Fruit fly (Drosophila melanogaster): ENCODE results near the gene hth.

The hth gene

DNA sequence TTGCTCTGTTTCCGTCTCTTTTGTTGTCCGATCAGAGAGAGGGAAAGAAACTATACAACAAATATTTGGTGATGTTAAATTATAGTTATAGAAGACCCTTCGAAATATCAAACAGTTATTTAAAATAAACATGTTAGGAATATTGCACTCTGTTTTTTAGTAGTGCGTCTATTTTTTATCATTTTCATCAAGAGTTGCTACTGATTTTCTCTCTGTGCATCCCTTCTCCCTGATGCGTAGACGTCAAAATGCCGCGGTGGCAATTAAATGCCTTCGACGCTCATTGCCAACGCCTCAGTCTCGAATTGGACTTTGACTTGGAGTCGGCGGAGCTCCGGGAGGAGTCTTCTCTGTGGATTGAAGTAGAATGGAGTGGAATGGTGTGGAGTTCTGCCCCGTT lies 89.2 kb downstream of the hth start:
- no peak for TF ChIP-seq noc (tag; optimal IDR thresholded peaks at IDR 0.05)

DNA sequence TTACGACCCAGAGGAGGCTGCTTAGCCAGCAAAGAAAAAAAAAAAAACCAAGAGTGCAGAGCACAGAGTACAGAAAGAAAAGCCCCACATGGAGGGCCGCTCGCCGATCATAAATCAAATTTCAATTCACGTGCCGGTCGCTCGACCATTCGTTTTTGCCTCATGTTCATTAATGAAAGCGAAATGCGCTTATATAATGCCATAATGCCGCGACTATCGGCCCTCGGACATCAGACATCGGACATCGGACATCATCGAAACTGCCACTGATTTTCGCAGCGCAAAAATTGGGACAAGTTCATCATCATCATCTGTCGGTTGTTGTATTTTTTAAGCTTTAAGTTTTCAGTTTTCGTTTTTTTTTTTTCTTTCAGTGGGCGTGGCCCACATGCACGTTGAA lies 91.7 kb downstream of the hth start:
- no peak for TF ChIP-seq noc (tag; optimal IDR thresholded peaks at IDR 0.05)

DNA sequence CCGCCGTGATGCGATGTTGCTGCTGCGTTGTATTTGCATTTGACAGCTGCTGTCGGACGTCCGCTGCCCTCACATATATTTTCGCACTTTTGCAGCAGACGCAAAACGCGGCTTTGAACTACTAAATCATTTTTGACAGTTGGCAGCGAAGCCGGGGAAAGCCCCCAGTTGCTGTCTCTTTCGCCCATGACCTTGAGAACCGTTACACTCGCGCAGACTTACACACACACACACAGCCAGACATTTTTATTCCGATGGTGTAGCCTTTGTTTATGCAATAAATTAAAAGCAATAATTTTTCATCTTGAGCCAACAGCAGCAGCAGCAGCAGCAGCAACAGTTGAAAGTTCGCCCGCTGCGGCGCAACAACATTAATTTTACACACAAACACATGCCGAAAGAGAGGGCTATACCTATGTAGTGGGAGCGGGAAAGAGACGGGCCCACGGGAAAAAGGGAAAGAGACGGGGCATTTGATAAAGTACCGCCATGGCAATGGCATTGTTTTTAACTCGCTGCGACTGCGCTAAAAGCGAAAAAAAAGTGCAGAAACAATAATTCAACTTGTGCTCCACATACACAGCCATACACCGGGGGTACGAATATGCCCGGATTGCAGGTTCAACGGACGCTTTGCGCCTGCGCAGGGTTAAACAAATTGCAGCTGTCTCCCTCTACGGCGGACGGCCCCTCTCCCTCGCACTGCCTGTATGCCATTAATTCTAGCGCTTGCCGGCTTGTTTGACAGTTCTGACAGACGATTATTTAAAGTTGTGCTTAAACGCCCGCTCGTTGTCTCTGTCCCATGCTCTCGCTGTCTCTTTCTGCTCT lies 92.9 kb downstream of the hth start:
- no peak for TF ChIP-seq noc (tag; optimal IDR thresholded peaks at IDR 0.05)

DNA sequence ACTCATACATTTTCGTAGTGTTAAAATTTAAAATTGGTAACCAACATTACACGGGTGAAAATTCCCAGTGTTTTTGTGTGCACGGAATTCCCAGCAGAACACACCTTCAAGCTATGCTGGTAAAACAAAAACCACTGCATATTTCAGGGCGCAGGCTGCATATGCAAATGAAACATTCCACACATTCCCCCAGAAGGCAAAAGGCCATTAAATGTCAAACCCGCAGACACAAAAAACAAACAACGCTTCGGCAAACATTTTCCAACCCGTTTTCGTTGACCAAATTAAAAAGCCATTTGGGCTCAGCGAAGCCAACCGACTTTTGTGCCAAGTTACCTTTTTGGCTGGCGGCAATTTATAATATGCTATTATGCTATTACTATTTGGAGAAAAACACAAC lies 95.3 kb downstream of the hth start:
- no peak for TF ChIP-seq noc (tag; optimal IDR thresholded peaks at IDR 0.05)

DNA sequence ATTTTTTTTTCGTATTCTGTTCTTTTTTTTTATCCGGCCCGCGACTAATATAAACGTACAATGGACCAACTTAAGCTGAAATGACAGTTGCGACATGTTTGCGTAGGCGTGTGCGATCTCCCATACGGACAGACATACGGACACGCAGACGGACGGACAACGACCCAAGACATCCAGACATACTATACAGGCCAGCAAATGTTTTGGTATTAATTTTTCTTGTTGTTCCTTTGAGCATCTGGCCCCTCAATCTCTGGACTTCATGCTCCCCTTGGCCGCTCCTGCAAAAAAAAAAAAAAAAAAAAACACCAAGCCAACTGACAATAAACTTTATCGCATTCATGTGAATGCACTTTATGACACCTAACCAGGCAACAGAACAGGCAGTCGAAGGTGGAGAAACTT lies 99.8 kb downstream of the hth start:
- no peak for TF ChIP-seq noc (tag; optimal IDR thresholded peaks at IDR 0.05)

DNA sequence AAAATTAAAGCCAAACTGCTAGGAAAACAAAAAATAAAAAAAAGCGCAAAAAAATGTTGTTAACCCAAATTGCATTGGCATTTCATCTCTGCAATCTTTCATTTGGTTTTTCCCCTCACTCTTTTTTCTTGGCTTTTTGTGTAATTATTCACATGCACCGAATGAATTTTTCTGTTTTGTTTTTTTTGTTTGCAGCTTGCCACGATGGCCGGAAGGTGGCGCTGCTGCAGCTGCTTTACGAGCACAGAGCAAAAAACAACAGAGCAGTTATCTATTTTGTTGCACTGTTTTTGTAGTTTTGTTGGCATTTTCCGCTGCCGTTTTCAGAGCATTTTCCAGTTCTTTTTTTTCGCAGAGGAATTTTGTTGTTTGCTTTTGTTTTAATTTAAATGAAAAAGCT lies 100.6 kb downstream of the hth start:
- TF ChIP-seq noc (tag; optimal IDR thresholded peaks at IDR 0.05) = no peak

DNA sequence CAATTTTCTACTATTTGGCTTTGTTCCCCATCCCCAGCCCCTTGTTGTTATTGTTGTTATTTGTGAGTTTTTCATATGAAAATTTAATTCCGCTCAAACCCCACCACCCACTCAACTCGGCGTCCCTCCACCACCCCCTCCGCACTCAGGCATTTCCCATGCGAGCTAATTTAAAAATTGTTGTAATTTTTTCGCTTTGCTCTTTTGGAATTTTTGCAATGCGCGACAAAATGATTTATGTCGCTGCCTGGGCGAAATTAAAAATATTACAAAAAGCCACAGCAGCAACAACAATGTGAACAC lies 101.6 kb downstream of the hth start:
- TF ChIP-seq noc (tag; optimal IDR thresholded peaks at IDR 0.05) = no peak

DNA sequence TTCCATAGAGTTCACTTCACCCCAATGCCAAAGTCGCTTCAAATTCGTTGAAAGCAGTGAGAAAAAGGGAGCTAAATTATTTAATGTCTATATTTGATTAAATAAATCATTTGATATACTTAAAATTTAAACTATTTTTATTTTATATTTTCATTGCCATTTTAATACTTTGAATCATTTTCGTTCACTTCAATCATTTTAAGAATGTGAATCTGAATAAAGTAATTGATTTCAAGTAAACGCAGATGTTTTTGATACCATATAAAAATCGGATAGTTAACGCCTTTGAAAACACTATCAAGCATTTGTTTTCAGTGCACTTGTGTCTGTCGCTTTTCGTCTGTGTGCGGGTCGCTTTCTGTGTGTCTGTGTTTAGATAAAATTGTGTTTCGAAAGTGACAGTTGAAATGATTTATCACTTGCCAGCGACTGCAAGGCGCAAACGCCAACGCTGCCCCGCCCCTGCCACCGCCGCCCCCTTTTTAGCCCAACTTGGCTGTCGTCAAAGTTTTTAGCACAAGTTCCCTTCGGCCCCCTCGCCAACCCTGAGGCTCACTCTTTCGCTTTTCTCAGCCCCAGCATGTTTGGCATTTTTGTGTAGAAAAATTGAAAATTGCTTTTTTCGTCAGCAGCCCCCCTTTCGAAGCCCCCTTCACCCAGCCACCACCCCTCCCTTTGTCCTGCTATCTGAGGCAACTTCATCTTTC lies 102.1 kb downstream of the hth start:
- TF ChIP-seq noc (tag; optimal IDR thresholded peaks at IDR 0.05) = no peak

DNA sequence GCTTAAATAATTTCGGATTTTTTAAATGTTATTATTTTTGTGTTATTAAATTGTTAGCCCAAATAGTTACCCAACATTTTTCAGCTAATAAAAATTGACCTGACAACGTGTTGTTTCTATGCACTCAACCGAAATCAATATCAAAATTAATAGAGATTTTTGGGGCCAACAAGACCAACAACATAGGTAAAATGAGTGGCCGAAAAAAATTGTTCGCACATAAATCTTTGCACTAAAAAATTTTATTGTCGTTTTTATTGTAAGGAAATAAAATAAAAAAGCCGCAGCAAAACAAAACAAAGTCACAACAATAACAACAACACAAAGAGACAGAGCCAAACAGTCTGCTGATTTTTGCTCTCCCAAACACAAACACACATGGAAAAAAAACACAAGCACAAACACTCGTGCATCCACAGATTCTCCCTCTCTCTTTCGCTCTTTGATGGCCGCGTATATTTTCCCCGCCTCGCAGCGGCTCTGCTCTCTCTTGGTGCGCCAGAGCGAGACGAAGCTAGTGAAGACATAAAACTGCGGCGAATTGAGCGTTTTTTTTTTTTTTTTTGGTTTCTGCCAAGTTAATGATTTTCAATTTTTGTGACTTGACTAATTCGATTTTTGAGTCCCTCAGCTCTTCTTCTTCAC lies 103.7 kb downstream of the hth start:
- TF ChIP-seq noc (tag; optimal IDR thresholded peaks at IDR 0.05) = peak; percentile 60

DNA sequence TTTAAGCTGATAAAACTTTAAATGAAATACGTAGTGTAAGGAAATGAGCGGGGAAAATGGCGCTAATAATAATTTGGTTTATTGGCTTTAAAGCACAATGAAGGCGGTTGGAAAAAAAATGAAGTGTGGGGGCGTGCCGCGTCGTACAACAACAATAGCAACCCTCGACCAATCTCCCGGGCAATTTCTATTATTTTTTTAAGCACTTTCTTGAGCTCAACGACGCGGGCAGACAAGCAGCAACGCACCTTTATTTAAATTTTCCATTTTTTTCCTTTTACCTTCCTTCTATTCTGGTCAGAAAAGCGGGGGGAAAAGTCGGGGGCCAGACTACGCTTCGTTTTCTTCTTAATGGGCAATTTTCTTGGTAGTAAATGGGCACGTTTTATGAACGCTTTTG lies 104.7 kb downstream of the hth start:
- TF ChIP-seq noc (tag; optimal IDR thresholded peaks at IDR 0.05) = no peak

DNA sequence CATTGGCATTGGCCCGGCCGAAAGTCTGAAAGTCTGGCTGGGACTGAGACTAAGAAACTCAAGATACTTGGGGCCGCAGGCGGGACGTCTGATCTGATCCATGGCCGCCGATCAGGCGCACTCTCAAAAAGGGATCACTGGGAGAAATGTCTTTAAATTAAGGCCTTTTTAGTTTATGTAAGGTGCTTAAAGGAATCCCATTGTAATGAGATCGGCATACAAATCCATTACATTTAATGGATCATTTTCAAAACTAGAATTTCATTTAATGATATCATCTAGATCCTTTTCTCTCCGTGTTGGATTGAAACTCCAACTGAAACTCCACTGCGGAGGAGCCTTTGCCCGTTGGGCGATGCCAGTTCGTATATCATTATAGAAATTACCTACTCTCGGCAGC lies 106.2 kb downstream of the hth start:
- no peak for TF ChIP-seq noc (tag; optimal IDR thresholded peaks at IDR 0.05)

DNA sequence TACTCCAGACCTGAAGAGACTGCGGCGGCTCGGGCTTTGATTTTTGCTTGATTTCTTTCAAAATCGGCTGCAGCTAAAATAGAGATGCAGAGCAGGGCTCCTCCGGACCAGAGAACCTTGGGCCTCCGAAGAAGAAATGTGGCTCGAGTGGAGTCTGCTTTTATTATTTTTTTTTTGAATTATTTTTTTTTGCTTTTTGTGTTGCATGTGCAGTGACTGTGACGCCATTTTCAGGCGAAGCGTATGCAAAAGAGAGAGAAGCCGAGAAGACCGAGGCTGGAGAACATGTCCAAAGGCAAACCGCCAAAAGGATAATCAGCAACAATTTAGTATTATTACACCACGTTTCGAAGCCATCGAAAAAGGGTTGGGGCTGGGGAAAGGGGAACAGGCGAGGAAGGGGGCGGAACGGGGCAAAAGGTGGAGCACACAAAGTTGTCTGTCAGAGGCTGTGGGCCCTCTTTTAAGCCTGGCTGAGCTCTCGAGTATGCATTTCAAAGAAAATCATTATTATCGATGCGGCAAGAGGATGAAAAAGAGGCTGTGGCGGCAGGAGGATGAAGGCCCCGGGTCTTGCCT lies 107.0 kb downstream of the hth start:
- TF ChIP-seq noc (tag; optimal IDR thresholded peaks at IDR 0.05) = no peak

DNA sequence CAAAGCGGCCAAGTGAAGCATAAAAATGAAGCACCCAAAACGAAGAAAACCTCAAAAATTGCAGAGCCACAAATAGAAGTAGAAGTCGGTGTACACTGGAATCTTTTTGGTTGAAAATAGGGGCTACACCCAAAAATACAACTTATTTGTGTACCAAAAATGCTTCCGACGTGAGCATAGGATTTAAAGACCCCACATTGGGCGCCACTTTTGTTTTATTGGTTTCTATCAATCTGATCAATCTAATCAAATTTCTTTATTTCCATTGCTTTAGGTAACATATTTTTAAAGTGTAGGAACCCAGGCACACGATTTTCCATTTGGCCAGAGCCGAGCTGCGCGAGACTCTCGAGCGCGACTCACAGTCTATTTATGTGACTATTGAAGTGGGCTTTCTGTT lies 107.6 kb downstream of the hth start:
- no peak for TF ChIP-seq noc (tag; optimal IDR thresholded peaks at IDR 0.05)

DNA sequence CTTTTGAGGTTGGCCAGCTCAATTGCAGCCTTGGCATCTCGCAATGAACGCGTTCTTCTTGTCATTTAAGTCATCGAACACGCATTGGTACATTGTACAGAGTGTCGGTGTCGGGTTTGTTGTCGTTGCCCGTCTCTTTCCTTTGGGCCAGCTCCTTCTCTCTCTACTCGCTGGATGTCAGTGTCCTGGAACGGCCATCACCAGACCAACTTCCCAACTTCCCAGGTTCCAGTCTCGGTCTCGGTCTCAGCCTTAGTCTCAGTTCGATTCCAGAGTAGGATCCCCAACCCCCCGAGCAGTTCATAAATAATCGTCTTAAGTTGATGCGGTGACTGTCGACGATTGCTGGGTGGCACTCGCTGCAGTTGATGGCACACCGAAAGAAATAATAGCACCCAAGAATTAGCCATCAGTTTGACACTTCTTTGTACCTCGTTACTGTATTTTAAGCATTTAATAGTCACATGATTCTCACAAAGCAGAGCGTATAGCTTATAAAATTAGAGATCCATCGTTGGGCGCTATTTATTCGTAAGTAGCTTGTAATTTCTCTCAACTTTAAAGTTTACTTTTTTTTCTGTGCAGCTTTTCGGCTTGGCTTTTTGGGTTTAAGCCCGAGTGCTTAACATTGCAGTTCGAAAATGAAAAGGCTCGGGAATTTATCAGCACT lies 108.9 kb downstream of the hth start:
- no peak for TF ChIP-seq noc (tag; optimal IDR thresholded peaks at IDR 0.05)

DNA sequence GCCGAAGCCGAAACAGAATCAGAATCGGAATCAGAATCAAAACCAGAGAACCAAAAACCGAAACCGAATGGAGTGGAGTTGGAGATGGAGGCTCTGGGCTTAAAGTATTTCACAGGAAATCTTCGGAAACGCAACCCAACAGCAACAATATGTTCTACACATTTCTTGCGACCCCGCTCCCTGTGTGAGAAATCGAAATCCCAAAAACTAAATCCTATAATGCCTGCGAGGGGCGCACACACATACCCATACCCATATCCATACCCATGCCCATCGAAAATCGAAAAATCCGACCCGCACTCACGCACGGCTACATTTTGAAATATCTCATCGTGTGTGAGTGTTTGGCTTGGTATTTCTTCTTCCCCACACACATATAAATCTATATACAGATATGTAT lies 110.9 kb downstream of the hth start:
- no peak for TF ChIP-seq noc (tag; optimal IDR thresholded peaks at IDR 0.05)

DNA sequence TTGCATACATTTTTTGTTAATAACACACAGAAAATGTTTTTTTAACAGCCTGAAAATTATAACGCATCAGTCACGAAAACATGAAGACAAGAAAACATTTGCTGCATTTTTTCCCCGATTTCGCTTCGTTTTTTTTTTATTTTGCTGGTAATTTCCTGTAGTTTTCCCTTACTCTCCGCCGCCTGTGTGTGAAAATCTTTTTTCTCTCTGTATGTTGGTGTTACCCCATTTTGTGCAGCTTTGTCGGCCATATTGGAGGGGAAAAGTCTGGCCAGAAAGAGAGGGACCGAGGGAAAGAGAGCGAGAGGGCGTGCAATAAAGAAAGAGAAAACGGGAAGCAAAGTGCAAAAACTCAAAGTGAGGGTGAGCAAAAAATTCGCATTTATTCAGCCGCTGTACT lies 111.8 kb downstream of the hth start:
- no peak for TF ChIP-seq noc (tag; optimal IDR thresholded peaks at IDR 0.05)

Data from whole organism, larva.